Worm (Caenorhabditis elegans): Measurements from ENCODE around the gene oac-49.

ce11 chrV:19202800-19203199 lies 15.0 kb upstream of the oac-49 start:
- TF ChIP-seq mel-28 (tag; optimal IDR thresholded peaks at IDR 0.05; ENCODE audit: borderline replicate concordance): no peak
- 0 out of 2 replicates have a peak, but pooled peaks have one; percentile 32 for TF ChIP-seq Y53G8AR.9 (GFP tag; conservative IDR thresholded peaks at IDR 0.05)
- TF ChIP-seq snpc-4 (GFP tag; optimal IDR thresholded peaks at IDR 0.05): no peak
- TF ChIP-seq snpc-4 (tag; optimal IDR thresholded peaks at IDR 0.05): no peak
- TF ChIP-seq tlf-1 (GFP tag; optimal IDR thresholded peaks at IDR 0.05): no peak
- no peak for TF ChIP-seq nfya-2 (GFP tag; IDR thresholded peaks at IDR 0.05)
- no peak for TF ChIP-seq aptf-3 (GFP tag; IDR thresholded peaks at IDR 0.05)
- TF ChIP-seq ceh-100 (GFP tag; IDR thresholded peaks at IDR 0.05): no peak
- no peak for TF ChIP-seq madf-8 (GFP tag; conservative IDR thresholded peaks at IDR 0.05)
- no peak for TF ChIP-seq nfya-1 (tag; optimal IDR thresholded peaks at IDR 0.05; ENCODE audit: borderline replicate concordance, insufficient read depth)
- TF ChIP-seq him-1 (tag; optimal IDR thresholded peaks at IDR 0.05): no peak

All from whole organism, young adult.